Fruit fly (Drosophila melanogaster): ENCODE data around the gene CG9921.
A peak's percentile ranks its signal among the peaks of the same experiment; 100 is the strongest.

The CG9921 gene

dm6 chrX:16296423-16297292, 36.7 kb downstream of the CG9921 start, which contains the start of gene CG3632 (continued):
- TF ChIP-seq Mrtf (GFP tag; IDR thresholded peaks at IDR 0.05) (no peak), sr (GFP tag; IDR thresholded peaks at IDR 0.05) (no peak), otp (GFP tag; IDR thresholded peaks at IDR 0.05) (no peak), CG11093 (GFP tag; IDR thresholded peaks at IDR 0.05) (no peak), Neu2 (GFP tag; optimal IDR thresholded peaks at IDR 0.05; ENCODE audit: borderline replicate concordance) (no peak), trem (tag; optimal IDR thresholded peaks at IDR 0.05) (peak; percentile 26), CG9817 (tag; optimal IDR thresholded peaks at IDR 0.05) (no peak), aop (GFP tag; IDR thresholded peaks at IDR 0.05) (no peak), fd96Cb (tag; optimal IDR thresholded peaks at IDR 0.05) (no peak), emc (GFP tag; optimal IDR thresholded peaks at IDR 0.05) (no peak), CG3065 (GFP tag; optimal IDR thresholded peaks at IDR 0.05) (no peak), CG10654 (GFP tag; optimal IDR thresholded peaks at IDR 0.05) (peak; percentile 20), CG11723 (GFP tag; optimal IDR thresholded peaks at IDR 0.05) (no peak), Hey (tag; optimal IDR thresholded peaks at IDR 0.05) (no peak), Atf6 (GFP tag; IDR thresholded peaks at IDR 0.05) (no peak; the same call in 1 of the 2 replicates), Sin3A (optimal IDR thresholded peaks at IDR 0.05) (peak; percentile 54), CG18476 (GFP tag; optimal IDR thresholded peaks at IDR 0.05) (no peak), psq (GFP tag; optimal IDR thresholded peaks at IDR 0.05) (no peak), Atf-2 (GFP tag; optimal IDR thresholded peaks at IDR 0.05) (peak; percentile 17), CG31388 (GFP tag; optimal IDR thresholded peaks at IDR 0.05) (no peak), hth (optimal IDR thresholded peaks at IDR 0.05) (no peak), pum (GFP tag; optimal IDR thresholded peaks at IDR 0.05) (peak; percentile 20), slbo (GFP tag; IDR thresholded peaks at IDR 0.05) (peak; percentile 63; the same call in 1 of the 2 replicates), sc (optimal IDR thresholded peaks at IDR 0.05) (no peak), sc (GFP tag; optimal IDR thresholded peaks at IDR 0.05) (no peak), CG17829 (tag; optimal IDR thresholded peaks at IDR 0.05) (peak; percentile 8), Fer1 (GFP tag; optimal IDR thresholded peaks at IDR 0.05) (no peak), CG7357 (GFP tag; IDR thresholded peaks at IDR 0.05) (no peak), CG8290 (GFP tag; optimal IDR thresholded peaks at IDR 0.05) (peak; percentile 17), CG8290 (tag; optimal IDR thresholded peaks at IDR 0.05) (peak in 1 of 2 experiments; percentile 81), pan (optimal IDR thresholded peaks at IDR 0.05) (no peak), pan (GFP tag; optimal IDR thresholded peaks at IDR 0.05 in 1 of 2, IDR thresholded peaks at IDR 0.05 in 1 of 2) (no peak), CG9215 (GFP tag; IDR thresholded peaks at IDR 0.05) (no peak), CG10274 (GFP tag; optimal IDR thresholded peaks at IDR 0.05) (no peak), bigmax (GFP tag; optimal IDR thresholded peaks at IDR 0.05) (peak; percentile 53), Kr (GFP tag; optimal IDR thresholded peaks at IDR 0.05) (no peak), gro (GFP tag; optimal IDR thresholded peaks at IDR 0.05) (peak; percentile 64), CG12155 (GFP tag; optimal IDR thresholded peaks at IDR 0.05) (peak; percentile 53), en (GFP tag; optimal IDR thresholded peaks at IDR 0.05) (no peak), Xrp1 (GFP tag; IDR thresholded peaks at IDR 0.05) (peak; percentile 54; the same call in 1 of the 2 replicates), pita (GFP tag; optimal IDR thresholded peaks at IDR 0.05) (no peak), Hmx (GFP tag; optimal IDR thresholded peaks at IDR 0.05) (no peak), CG1647 (GFP tag; optimal IDR thresholded peaks at IDR 0.05) (peak; percentile 28), Opbp (GFP tag; IDR thresholded peaks at IDR 0.05; ENCODE audit: partially characterized antibody) (peak; percentile 89), Sry-δ (GFP tag; optimal IDR thresholded peaks at IDR 0.05) (peak; percentile 94), CG17361 (GFP tag; IDR thresholded peaks at IDR 0.05) (no peak; the same call in 2 of the 3 replicates), Dbx (GFP tag; IDR thresholded peaks at IDR 0.05) (peak; percentile 69; the same call in 2 of the 3 replicates), corto (GFP tag; optimal IDR thresholded peaks at IDR 0.05) (no peak), Oaz (GFP tag; IDR thresholded peaks at IDR 0.05) (no peak), Fer2 (tag; optimal IDR thresholded peaks at IDR 0.05) (no peak), CG10979 (tag; optimal IDR thresholded peaks at IDR 0.05) (no peak), YL-1 (GFP tag; optimal IDR thresholded peaks at IDR 0.05) (peak; percentile 85)
